Worm (Caenorhabditis elegans): ENCODE measurements around the gene sprr-1.

DNA sequence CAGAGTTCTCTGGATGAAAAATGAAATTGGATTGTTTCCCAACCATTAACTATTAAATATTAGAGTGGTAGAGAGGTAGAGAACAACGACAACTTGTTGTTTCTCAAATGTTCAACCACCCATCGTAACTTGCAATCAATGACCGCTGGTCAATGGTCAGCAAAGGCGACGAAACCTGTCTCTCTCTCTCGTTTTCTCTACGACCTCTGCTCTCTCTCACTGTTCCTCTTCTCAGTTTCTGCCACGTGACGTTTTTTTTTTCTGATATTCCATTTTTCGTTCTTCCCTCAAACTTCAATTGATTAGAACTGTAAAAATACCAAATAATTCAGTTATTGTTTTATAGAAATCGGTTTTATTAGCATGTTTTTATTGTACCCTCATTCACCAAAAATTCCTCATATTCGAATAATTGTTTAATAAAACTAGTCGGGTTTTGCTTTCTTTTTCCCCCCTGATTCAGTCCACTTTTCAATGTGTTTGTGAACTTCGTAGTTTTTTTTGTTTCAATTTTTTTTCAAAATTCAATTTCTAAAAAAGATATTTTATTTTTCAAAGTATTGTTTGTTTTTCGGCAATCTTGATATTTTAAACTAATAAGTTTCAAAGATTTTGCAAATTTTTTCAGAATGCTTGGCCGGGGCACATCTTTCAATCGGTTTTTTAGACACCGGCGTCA is 31.0 kb downstream of the sprr-1 start, which contains the start of gene suox-1:
- no peak for TF ChIP-seq ces-1 (GFP tag; optimal IDR thresholded peaks at IDR 0.05)
- no peak for TF ChIP-seq nhr-2 (tag; optimal IDR thresholded peaks at IDR 0.05)
- TF ChIP-seq ham-2 (GFP tag; optimal IDR thresholded peaks at IDR 0.05) = no peak
- TF ChIP-seq unc-39 (tag; optimal IDR thresholded peaks at IDR 0.05) = no peak
- no peak for TF ChIP-seq zip-8 (tag; optimal IDR thresholded peaks at IDR 0.05)
- no peak for TF ChIP-seq lsy-2 (tag; optimal IDR thresholded peaks at IDR 0.05)
- no peak for TF ChIP-seq nhr-28 (tag; optimal IDR thresholded peaks at IDR 0.05)
- no peak for TF ChIP-seq elt-1 (tag; optimal IDR thresholded peaks at IDR 0.05; ENCODE audit: borderline replicate concordance, insufficient read depth)
- TF ChIP-seq pha-4 (tag; optimal IDR thresholded peaks at IDR 0.05) = no peak
- TF ChIP-seq ceh-39 (tag; optimal IDR thresholded peaks at IDR 0.05) = no peak
- no peak for TF ChIP-seq elt-3 (tag; optimal IDR thresholded peaks at IDR 0.05)
- TF ChIP-seq ztf-11 (tag; optimal IDR thresholded peaks at IDR 0.05) = no peak
- no peak for TF ChIP-seq unc-62 (GFP tag; optimal IDR thresholded peaks at IDR 0.05)

All from whole organism, mixed stage, embryonic.